Fruit fly (Drosophila melanogaster): ENCODE data around the gene PH4alphaMP.

Gene PH4alphaMP

DNA sequence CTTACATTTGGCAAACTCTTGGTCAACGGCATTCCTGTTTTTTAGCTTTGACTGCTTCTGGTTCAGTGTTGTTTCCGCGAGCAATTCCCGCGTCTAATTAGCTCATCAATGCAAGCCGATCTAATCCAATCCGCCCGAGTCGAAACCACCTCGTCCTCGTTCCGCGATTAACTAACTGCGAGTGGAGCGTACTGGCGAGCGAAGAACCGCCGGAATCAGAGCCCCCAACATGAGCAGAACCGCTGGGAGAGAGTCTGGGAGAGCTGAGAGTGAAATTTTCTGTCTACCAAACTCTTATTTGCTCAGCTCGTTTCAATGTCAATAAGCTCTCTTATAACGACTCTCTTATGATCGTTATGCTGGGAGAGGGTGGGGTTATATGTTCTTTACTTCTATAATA is 45.7 kb downstream of the PH4alphaMP start (continued):
- TF ChIP-seq CG8632 (GFP tag; optimal IDR thresholded peaks at IDR 0.05): peak; percentile 57
- peak in 1 of 2 experiments; percentile 38 for TF ChIP-seq salr (GFP tag; optimal IDR thresholded peaks at IDR 0.05)
- TF ChIP-seq CG8119 (GFP tag; IDR thresholded peaks at IDR 0.05): peak; percentile 43; the same call in 2 of the 3 replicates
- TF ChIP-seq CG3919 (GFP tag; optimal IDR thresholded peaks at IDR 0.05): peak; percentile 62
- no peak for TF ChIP-seq Gug (GFP tag; IDR thresholded peaks at IDR 0.05)
- TF ChIP-seq Hr38 (GFP tag; optimal IDR thresholded peaks at IDR 0.05): peak; percentile 27
- peak; percentile 65 for TF ChIP-seq topi (GFP tag; optimal IDR thresholded peaks at IDR 0.05)
- TF ChIP-seq fkh (GFP tag; optimal IDR thresholded peaks at IDR 0.05): peak; percentile 63
- TF ChIP-seq CG34406 (GFP tag; optimal IDR thresholded peaks at IDR 0.05): peak; percentile 52
- TF ChIP-seq Hr39 (GFP tag; optimal IDR thresholded peaks at IDR 0.05): peak; percentile 1
- TF ChIP-seq CG8319 (GFP tag; optimal IDR thresholded peaks at IDR 0.05): no peak
- peak; percentile 48 for TF ChIP-seq CG10669 (GFP tag; optimal IDR thresholded peaks at IDR 0.05)
- TF ChIP-seq CG1621 (tag; optimal IDR thresholded peaks at IDR 0.05): peak; percentile 86
- no peak for TF ChIP-seq CG32006 (GFP tag; optimal IDR thresholded peaks at IDR 0.05)
- TF ChIP-seq CG4318 (GFP tag; optimal IDR thresholded peaks at IDR 0.05): no peak
- TF ChIP-seq lz (GFP tag; optimal IDR thresholded peaks at IDR 0.05): peak; percentile 37
- peak; percentile 21 for TF ChIP-seq Blimp-1 (GFP tag; optimal IDR thresholded peaks at IDR 0.05)
- no peak for TF ChIP-seq Sox15 (GFP tag; optimal IDR thresholded peaks at IDR 0.05)
- TF ChIP-seq Eip75B (GFP tag; optimal IDR thresholded peaks at IDR 0.05): peak; percentile 49
- TF ChIP-seq fd85E (GFP tag; optimal IDR thresholded peaks at IDR 0.05): peak; percentile 87
- TF ChIP-seq Eip93F (GFP tag; optimal IDR thresholded peaks at IDR 0.05): no peak
- peak; percentile 24 for TF ChIP-seq CG11762 (GFP tag; optimal IDR thresholded peaks at IDR 0.05; ENCODE audit: insufficient read depth)
- peak; percentile 52 for TF ChIP-seq net (GFP tag; optimal IDR thresholded peaks at IDR 0.05)
- no peak for TF ChIP-seq dac (GFP tag; optimal IDR thresholded peaks at IDR 0.05)
- TF ChIP-seq Smox (GFP tag; optimal IDR thresholded peaks at IDR 0.05): peak; percentile 38
- TF ChIP-seq Sox14 (GFP tag; optimal IDR thresholded peaks at IDR 0.05): no peak
- peak; percentile 84 for TF ChIP-seq Eip78C (GFP tag)
- peak; percentile 74 for TF ChIP-seq esn (GFP tag; optimal IDR thresholded peaks at IDR 0.05)
- peak; percentile 68 for TF ChIP-seq CG6163 (GFP tag; IDR thresholded peaks at IDR 0.05)
- peak; percentile 7 for TF ChIP-seq CG31627 (GFP tag; optimal IDR thresholded peaks at IDR 0.05)
- TF ChIP-seq Lpt (GFP tag; optimal IDR thresholded peaks at IDR 0.05): peak; percentile 44
- TF ChIP-seq CG6808 (GFP tag; optimal IDR thresholded peaks at IDR 0.05): peak; percentile 30
- peak; percentile 36 for TF ChIP-seq OdsH (GFP tag; optimal IDR thresholded peaks at IDR 0.05)
- TF ChIP-seq dsx (GFP tag; optimal IDR thresholded peaks at IDR 0.05; ENCODE audit: poor library complexity, severe bottlenecking): peak; percentile 17

DNA sequence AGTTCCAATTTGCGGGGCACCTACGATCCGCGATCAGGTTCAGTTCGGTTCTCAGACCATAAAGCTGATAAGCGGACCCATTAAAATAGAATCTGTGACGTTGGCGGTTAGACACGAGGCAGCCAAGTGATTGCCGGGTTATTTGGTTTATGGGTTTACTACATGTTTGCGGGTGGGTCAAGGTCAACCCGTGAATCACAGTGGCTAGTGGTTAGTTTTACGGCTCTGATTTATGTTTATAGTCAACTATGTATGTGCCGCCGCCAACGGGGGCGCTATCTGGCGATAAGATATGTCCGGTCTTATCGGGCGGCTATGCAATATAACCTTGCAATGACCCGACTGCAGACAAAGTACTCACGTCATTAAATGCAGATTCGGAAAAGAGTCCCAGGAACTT is 46.5 kb downstream of the PH4alphaMP start:
- TF ChIP-seq fd85E (GFP tag; optimal IDR thresholded peaks at IDR 0.05) (no peak), svp (GFP tag) (peak; percentile 83), CG31627 (GFP tag; optimal IDR thresholded peaks at IDR 0.05) (no peak)

DNA sequence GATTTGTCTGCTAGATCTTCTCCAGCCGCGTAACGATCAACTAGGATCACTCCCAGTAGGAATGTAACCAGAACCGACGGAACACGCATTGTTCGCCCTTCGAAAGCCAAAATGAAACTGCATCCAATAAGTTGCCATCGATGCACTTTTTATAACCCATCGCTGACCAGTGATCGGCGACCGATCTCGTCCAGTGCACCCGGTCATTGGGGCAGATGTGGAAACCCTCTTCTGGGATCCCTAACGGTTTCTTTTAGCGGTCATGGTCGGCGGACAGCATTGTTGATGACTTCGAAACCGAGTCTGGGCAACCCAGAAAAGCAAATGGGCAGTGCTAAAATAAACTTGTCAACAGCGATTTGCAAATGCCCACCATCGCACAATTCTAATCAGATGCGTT is 51.0 kb downstream of the PH4alphaMP start, which contains the start of gene Osi23:
Osi23 (minus strand) TSS at position 101 of the 400 bp plus-strand sequence.
- TF ChIP-seq CG9139 (GFP tag; optimal IDR thresholded peaks at IDR 0.05) (no peak), CG8119 (GFP tag; IDR thresholded peaks at IDR 0.05) (no peak), spab (GFP tag; optimal IDR thresholded peaks at IDR 0.05) (no peak), net (GFP tag; optimal IDR thresholded peaks at IDR 0.05) (no peak), CG8319 (GFP tag; optimal IDR thresholded peaks at IDR 0.05) (no peak), fd59A (GFP tag; optimal IDR thresholded peaks at IDR 0.05) (no peak), CG6808 (GFP tag; optimal IDR thresholded peaks at IDR 0.05) (no peak), svp (GFP tag) (no peak), esn (GFP tag; optimal IDR thresholded peaks at IDR 0.05) (no peak), CG32006 (GFP tag; optimal IDR thresholded peaks at IDR 0.05) (no peak), dac (GFP tag; optimal IDR thresholded peaks at IDR 0.05) (no peak), salr (GFP tag; optimal IDR thresholded peaks at IDR 0.05) (no peak), CG3919 (GFP tag; optimal IDR thresholded peaks at IDR 0.05) (no peak), Sox15 (GFP tag; optimal IDR thresholded peaks at IDR 0.05) (no peak), fd85E (GFP tag; optimal IDR thresholded peaks at IDR 0.05) (no peak), CG11762 (GFP tag; optimal IDR thresholded peaks at IDR 0.05; ENCODE audit: insufficient read depth) (no peak), Smox (GFP tag; optimal IDR thresholded peaks at IDR 0.05) (no peak), CG6276 (GFP tag; optimal IDR thresholded peaks at IDR 0.05) (no peak), Lpt (GFP tag; optimal IDR thresholded peaks at IDR 0.05) (no peak), CG3032 (tag; optimal IDR thresholded peaks at IDR 0.05) (no peak)
